Worm (Caenorhabditis elegans): ENCODE results near the gene fbxa-142.

The fbxa-142 gene

DNA sequence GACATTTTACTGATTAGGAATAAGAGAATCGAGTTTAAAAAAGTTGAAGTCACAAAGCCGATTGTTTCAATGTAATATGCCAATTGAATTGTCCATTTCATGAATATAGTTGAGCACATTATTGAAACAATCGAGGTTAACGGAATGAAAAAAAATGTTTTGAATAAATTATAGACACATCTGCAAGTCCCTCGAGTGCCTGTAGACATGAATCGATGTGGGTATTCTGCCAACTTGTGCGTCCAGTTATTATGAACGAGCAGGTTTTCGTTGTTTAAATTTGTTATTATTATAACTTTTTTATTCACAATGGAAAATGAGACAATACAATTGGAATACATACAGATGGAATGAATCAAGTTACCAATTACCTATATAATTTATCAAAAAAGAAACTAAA is 27.2 kb upstream of the fbxa-142 start, which contains the start of gene str-99:
Gene str-99 (minus strand): TSS at position 101 of the 400 bp plus-strand sequence.
- TF ChIP-seq mep-1 (tag; optimal IDR thresholded peaks at IDR 0.05): no peak

DNA sequence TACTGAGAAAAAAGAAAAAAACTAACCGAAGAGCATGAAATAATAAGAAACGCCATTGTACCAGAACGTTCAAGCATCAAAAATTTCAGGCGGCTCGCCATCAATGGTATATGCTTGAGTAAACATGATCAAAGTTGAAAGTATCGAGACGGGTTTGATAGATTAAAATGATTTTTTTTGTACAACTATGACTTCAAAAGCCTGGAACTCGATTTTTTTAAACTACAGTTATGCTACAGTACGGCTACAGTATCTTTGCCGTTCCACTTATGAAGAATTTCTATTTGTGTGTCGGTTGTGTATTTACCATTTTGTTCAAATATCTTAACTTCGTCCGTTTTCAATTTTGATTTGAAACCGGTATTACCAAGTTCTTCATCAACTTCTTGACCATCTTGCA is 24.0 kb upstream of the fbxa-142 start, which contains the start of gene str-97:
Gene str-97 (minus strand): TSS at position 101 of the 400 bp plus-strand sequence.
- no peak for TF ChIP-seq tbx-8 (GFP tag; optimal IDR thresholded peaks at IDR 0.05)
- TF ChIP-seq sem-2 (GFP tag; optimal IDR thresholded peaks at IDR 0.05): no peak
- no peak for TF ChIP-seq elt-3 (tag; optimal IDR thresholded peaks at IDR 0.05)
- TF ChIP-seq bed-3 (GFP tag; optimal IDR thresholded peaks at IDR 0.05): no peak
- TF ChIP-seq drap-1 (GFP tag; optimal IDR thresholded peaks at IDR 0.05): no peak

DNA sequence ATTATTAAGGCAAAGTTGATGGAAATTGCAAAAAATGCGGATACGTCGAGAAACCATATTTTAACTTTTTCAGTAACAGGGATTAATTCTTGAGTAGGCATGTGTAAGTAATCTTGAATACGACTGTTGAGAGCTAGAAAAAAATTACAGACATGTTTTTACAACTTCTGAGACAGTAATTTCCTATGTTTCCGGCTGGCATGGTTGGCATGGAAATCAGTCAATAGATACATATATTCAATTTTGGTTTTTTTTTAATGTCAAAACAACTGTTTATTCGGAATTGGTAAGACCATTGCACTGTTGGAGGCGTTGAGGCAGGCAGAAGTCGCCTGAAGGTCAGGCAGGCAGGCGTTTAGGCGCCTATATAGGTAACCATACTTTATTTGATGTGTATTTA is 22.2 kb upstream of the fbxa-142 start, which contains the start of gene str-254:
Gene str-254 (minus strand): TSS at position 101 of the 400 bp plus-strand sequence.
- TF ChIP-seq ham-2 (GFP tag; optimal IDR thresholded peaks at IDR 0.05) (no peak), sem-2 (GFP tag; optimal IDR thresholded peaks at IDR 0.05) (no peak), nhr-237 (tag; optimal IDR thresholded peaks at IDR 0.05) (no peak), hlh-1 (tag; optimal IDR thresholded peaks at IDR 0.05) (no peak), ceh-39 (tag; optimal IDR thresholded peaks at IDR 0.05) (no peak), bed-3 (GFP tag; optimal IDR thresholded peaks at IDR 0.05) (no peak), mab-5 (tag; optimal IDR thresholded peaks at IDR 0.05) (no peak)

DNA sequence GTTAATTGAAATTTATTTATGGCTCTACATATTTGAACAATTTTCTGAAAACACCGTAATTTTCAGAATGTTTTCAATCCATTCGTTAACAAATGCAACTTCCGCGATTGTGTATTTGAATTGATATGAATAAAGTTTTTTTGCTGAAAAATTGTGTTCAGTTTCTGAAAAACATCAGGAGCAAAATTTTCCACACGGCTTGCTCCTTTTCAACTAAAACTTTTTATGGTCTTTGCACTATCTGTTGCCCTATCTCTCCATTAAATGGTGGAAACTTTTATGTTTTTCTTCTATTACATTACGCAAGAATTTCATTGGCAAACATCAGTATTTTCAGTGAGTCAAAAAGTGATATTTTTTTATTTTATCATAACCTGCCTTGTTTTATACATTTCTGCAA is 17.7 kb upstream of the fbxa-142 start, which contains the start of gene F10A3.4:
Gene F10A3.4 (plus strand): TSS at position 301 of the 400 bp plus-strand sequence.
- TF ChIP-seq pha-4 (tag; optimal IDR thresholded peaks at IDR 0.05): no peak
- no peak for TF ChIP-seq sptf-1 (tag; optimal IDR thresholded peaks at IDR 0.05)

DNA sequence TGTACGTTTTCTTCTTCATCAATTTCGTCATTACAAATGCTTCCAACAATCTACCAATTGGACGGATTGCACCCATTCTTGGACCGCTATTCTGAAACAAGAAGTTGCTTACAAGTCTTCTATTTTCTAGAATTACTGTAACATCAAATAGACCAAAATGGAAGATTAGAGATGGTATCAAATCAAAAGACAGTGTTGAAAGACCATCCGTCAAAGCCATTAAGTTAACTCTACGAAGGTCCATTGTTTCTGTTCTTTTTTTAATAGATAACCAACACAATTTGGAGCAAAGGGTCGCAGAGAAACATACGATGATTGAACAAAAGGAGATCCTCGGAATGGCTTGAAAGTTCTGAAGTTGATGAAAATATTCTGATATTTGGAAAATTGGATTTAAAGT is 13.9 kb upstream of the fbxa-142 start:
- TF ChIP-seq elt-3 (tag; optimal IDR thresholded peaks at IDR 0.05): no peak
- no peak for TF ChIP-seq nhr-2 (tag; optimal IDR thresholded peaks at IDR 0.05)
- no peak for TF ChIP-seq flh-1 (GFP tag; optimal IDR thresholded peaks at IDR 0.05)
- no peak for TF ChIP-seq tbx-8 (GFP tag; optimal IDR thresholded peaks at IDR 0.05)
- TF ChIP-seq drap-1 (GFP tag; optimal IDR thresholded peaks at IDR 0.05): no peak
- no peak for TF ChIP-seq nhr-76 (tag; optimal IDR thresholded peaks at IDR 0.05)
- TF ChIP-seq lin-32 (GFP tag; optimal IDR thresholded peaks at IDR 0.05): no peak
- no peak for TF ChIP-seq cnd-1 (tag; optimal IDR thresholded peaks at IDR 0.05)
- TF ChIP-seq mls-2 (tag; optimal IDR thresholded peaks at IDR 0.05): no peak
- TF ChIP-seq ceh-39 (tag; optimal IDR thresholded peaks at IDR 0.05): no peak
- no peak for TF ChIP-seq unc-120 (tag; optimal IDR thresholded peaks at IDR 0.05; ENCODE audit: poor library complexity, severe bottlenecking)
- no peak for TF ChIP-seq unc-62 (GFP tag; optimal IDR thresholded peaks at IDR 0.05)
- no peak for TF ChIP-seq ceh-43 (GFP tag; optimal IDR thresholded peaks at IDR 0.05)
- TF ChIP-seq elt-1 (tag; optimal IDR thresholded peaks at IDR 0.05; ENCODE audit: borderline replicate concordance, insufficient read depth): no peak
- TF ChIP-seq blmp-1 (tag; optimal IDR thresholded peaks at IDR 0.05): no peak
- no peak for TF ChIP-seq lin-13 (tag; optimal IDR thresholded peaks at IDR 0.05)
- no peak for TF ChIP-seq zip-8 (tag; optimal IDR thresholded peaks at IDR 0.05)
- TF ChIP-seq ceh-83 (GFP tag; optimal IDR thresholded peaks at IDR 0.05): no peak

DNA sequence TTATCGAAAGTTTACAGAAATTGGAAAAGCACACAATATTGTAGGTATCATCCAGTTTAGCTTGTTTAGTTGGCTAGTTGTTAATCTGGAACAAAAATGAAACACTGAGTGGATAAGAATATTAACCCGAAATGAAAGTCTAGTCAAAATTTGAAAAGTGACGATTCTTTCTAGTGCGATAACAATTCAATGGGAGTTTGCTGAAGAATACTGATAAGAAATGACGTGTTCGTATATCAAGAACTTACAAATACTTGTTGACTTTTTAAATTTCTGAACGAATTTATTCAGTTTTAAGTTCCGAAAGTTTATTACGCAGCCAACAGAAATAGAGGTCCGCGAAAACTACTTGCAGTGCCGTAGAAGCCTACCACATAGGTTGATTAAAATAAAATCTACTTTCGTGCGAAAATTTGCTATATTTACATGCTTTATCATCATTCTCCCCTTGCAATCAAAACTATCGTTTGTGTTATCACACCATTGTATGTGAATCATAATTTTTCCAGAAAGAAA is 12.0 kb upstream of the fbxa-142 start, which contains the start of gene fbxa-88:
Gene fbxa-88 (minus strand): TSS at position 51 of the 516 bp plus-strand sequence.
- TF ChIP-seq ceh-39 (tag; optimal IDR thresholded peaks at IDR 0.05): no peak
- TF ChIP-seq cnd-1 (tag; optimal IDR thresholded peaks at IDR 0.05): no peak
- TF ChIP-seq nhr-2 (tag; optimal IDR thresholded peaks at IDR 0.05): no peak
- TF ChIP-seq elt-3 (tag; optimal IDR thresholded peaks at IDR 0.05): no peak
- TF ChIP-seq hlh-1 (tag; optimal IDR thresholded peaks at IDR 0.05): no peak
- TF ChIP-seq flh-1 (GFP tag; optimal IDR thresholded peaks at IDR 0.05): no peak
- TF ChIP-seq mab-5 (tag; optimal IDR thresholded peaks at IDR 0.05): no peak
- TF ChIP-seq ces-1 (GFP tag; optimal IDR thresholded peaks at IDR 0.05): no peak
- no peak for TF ChIP-seq bed-3 (GFP tag; optimal IDR thresholded peaks at IDR 0.05)
- TF ChIP-seq drap-1 (GFP tag; optimal IDR thresholded peaks at IDR 0.05): no peak

Measured in whole organism, mixed stage, embryonic.